Fruit fly (Drosophila melanogaster) whole organism, larva: ENCODE results near the gene Sulf1.

Experiments
- noc ChIP-seq: fragments of 200-800 bp; sonication (Bioruptor generic); optimal IDR thresholded peaks from 3 replicates; lab custom pipeline; 2019; ENCODE audit warnings: missing biosample characterization, mild to moderate bottlenecking, missing genetic modification characterization, moderate library complexity

Sulf1 gene

DNA sequence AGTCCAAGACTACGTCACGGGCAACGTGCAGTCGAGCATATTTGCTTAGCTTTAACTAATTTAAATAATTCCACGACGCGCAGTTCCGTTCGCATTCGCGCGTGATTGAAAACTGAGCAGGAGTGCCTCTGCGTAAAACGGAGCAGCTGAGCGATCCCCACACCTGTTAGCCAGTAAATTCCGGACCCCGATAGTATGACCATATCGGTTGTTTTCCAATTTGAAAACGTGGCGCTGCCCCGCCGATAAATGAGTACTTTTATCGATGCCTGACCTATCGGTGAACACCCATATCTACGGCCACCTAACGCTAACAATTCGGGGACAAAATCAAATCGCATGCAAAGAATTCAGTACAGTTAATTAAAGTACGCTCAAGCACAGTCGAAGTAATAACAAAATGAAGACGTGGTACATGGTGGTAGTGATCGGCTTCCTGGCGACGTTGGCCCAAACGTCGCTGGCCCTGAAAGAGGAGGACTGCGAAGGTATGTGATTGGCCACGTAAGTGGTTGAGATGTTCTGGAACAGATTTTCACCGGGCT lies 9.8 kb upstream of the Sulf1 start, which contains the start of the genes CG14879 and Manf:
Gene CG14879 (minus strand): TSS at position 116 of the 545 bp plus-strand sequence.
Gene Manf (plus strand): TSS at position 294 of the 545 bp plus-strand sequence.
- peak; percentile 14 for TF ChIP-seq noc (tag; lab: Kevin White, UChicago)

DNA sequence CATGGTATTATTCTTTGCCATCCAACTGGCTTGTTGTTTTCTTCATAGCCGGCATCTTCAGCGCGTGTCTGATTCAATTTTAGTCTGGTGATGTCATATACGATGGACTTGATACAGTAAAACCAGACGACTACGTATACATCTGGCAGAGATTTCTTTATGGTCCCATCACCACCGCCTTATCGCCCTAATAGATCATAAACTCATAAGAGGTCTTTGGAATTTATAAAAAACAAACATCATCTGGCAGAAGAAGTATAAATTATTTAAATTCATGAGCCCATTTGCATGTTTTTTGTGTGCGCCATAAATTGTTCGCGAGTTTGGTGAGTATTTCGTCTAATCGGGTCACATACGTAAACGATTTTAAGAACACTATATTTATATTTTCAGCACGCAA lies 8.9 kb upstream of the Sulf1 start:
- TF ChIP-seq noc (tag; lab: Kevin White, UChicago), result no peak

DNA sequence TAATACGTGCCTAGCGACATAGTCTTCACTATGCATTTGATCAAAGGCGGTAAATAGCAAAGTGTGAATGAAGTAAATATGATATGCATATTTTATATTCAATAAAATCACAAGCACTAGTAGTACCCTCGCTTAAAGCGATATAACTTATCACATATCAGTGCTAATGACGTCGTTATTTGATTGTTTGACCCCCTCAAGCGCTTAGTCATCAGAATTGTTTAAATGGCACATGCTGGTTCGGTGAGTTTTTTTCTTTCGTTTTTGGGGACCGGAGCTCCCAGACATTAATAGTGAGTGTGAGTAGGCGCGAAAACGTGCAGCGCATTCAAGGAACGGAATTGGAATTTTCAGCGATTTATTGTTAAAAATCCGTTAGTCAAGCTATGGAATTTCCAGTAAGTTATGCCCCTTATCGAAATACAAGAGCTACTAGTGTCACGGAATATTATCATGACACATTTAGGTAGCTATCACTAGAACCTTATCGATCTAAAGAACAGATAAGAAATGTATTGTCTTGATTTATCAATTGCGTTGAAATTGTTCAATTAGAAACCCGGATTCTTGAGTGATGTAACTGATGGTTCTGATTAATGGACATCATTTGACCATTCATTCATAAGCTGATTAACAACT lies 8.4 kb upstream of the Sulf1 start:
- peak; percentile 44 for TF ChIP-seq noc (tag; lab: Kevin White, UChicago)

DNA sequence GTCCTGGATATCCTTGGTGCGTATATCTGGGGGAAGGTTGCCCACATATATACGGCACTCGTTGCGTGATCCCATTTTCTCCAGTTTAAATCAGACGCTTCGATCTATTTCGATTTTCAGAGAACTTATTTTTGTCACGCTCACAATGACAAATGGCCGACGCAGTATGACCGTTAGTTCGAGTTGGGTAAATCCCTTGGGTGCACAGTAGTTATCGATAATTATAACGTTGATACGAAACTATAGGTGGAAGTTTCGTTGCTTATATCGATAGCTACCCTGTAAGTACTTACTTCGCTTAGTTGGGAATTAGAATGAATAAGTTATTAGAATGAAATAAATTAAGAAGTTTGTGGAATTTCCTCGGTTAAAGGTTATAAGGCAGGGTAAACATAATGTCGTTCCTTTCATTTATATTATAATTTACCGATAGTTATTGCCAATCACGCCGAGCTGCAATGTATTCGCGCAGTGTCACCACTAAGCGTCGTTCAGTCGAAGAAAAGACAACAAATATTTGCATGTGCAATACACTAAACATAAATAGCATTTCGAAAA lies 2.5 kb upstream of the Sulf1 start, which contains the start of the genes SF2 and pad:
Gene SF2 (minus strand): TSS at position 172 of the 558 bp plus-strand sequence.
Gene pad (plus strand): TSS at position 502 of the 558 bp plus-strand sequence.
- TF ChIP-seq noc (tag; lab: Kevin White, UChicago), result peak; percentile 86

- TF ChIP-seq noc (tag; lab: Kevin White, UChicago), result no peak
These were observed 1.2 kb upstream of the Sulf1 start for dm6 chr3R:16340610-16341009.

DNA sequence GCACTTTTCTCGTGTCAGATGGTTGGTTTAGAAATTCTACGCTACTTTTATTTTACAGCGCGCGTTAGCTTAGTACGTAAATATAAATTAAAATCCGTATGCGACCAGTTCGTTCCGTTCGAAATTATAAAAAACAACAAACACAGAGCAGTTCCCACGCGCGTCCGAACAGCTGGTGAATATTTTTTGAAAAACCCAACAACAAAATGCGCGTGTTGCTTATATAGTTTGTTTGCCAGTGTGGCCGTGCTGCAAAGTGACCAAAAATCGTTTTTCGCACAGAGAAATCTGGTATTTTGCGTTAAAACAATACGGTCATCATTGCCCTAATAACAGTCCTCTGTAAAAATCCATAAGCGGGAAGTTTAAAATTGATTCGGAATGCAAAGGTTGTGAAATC lies 1.0 kb downstream of the Sulf1 start:
- no peak for TF ChIP-seq noc (tag; lab: Kevin White, UChicago)

dm6 chr3R:16337863-16338262 lies 1.5 kb downstream of the Sulf1 start:
- TF ChIP-seq noc (tag; lab: Kevin White, UChicago), result no peak

DNA sequence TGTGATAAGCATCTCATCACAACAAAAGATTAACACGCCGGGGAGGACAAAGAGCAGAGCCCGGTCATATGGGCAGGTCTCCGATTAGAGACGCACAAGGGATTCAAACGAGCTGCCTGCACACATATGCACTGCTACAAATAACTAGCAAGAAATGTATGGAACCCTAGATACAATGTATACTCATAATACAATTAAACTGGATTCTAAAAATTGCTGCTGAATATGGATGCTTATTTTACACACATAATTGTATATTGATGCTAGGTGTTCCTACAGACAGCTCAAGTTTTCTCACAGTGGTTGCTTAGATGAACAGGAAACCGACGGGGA lies 2.4 kb downstream of the Sulf1 start:
- TF ChIP-seq noc (tag; lab: Kevin White, UChicago), result no peak

DNA sequence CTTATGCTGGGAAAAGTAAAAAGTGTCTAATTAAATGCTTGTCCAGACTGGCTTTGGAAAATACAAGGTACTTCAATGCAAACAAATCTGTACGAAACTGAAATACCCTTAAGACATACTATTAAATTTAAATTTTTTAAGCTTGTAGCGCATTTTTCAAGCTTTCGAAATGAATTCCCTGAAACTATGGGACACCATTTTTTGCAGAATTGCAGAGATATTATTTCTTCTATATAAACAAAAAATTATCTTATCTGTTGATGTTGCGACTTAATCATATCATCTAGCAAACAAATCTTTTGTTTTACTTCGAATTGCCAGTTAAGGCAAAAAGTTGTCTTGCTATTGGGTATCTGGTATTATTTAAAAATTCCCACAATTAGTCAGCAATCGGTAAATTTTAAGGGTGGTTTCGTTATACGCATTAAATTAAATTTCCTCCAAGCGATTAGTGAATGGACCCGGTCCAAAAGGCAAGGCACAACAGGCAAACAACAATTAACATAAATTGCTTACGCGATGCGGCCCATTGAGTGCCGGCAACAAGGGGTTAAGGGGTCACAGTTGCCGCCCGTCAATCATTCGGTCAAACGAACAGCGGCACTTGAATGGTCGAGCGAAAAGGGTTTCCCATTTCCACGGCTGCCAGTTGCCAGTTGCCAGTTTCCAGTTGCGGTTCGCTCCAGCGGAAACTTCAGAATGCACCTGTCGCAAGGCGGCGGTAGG lies 2.9 kb downstream of the Sulf1 start:
- TF ChIP-seq noc (tag; lab: Kevin White, UChicago), result no peak

DNA sequence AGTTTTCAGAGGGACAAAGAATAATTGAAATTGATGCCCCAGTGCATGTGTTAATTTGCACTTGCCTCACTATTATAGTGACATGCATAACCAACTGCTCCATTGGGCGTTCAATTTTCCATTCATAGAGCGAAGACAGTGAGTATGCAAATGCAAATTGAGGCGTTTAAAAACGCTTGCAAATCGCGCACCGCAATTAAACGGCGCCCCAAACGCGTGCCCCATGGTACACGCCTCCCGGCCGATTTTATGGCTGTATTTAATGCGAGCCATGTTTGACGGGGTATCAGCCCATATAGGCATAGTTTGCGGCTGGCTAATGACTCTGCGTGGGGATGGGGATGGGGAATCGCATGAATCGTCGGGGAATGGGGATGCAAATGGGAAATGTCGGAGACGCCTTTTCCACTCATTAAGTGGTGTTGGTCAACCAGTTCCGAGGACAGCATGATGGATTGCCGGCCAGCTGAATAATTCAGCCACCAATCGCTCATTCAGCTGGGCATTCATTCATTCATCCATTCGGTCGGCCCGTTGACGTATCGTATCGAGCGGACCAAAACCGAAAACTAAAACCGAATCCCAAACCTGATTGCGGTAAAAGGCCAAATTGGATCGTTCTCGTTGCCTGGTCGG lies 3.8 kb downstream of the Sulf1 start:
- TF ChIP-seq noc (tag; lab: Kevin White, UChicago), result no peak

dm6 chr3R:16334797-16335196 lies 4.6 kb downstream of the Sulf1 start:
- no peak for TF ChIP-seq noc (tag; lab: Kevin White, UChicago)

DNA sequence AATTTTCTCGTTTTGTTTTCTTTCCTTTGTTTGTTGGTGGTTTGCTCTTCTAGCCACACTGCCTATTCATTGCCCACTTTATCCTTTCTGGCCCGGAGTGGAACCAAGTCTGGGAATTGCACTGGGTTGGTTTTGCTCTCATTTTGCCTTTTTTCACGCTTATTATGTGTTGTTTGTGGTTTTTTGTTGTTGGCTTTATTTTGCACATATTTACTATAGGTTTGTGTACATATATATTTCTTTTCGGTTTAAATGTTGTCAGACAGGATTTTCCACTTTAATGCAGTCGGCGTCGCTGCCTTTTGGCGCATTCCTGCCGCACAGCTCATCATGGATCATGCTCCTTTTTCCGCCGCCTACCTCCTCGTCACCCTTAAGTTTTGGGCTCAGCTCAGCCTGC lies 5.0 kb downstream of the Sulf1 start:
- TF ChIP-seq noc (tag; lab: Kevin White, UChicago), result no peak

DNA sequence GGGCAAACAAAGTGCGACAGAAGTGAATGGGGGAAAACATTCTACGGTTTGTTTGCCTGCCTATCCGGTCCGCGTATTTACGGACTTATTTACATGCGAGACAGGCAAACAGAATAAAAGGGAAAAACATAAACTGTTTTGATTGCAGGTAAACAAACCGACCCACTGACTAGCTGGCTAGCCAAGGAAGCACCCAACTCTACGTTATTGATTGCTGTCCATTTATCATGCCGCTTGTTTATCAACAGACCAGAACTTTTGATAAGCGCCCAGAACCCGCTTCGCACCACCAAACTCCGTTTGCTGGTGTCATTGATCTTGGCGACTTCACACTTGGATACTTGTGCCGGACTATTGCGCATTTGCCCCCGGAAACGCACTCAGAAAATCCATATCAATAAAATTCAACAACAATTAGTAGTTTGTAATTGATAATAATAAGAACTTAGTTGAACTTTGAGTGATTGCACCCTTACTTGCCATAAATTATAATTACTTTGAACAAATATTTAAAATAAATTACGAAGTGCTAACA lies 7.5 kb downstream of the Sulf1 start:
- peak; percentile 25 for TF ChIP-seq noc (tag; lab: Kevin White, UChicago)

dm6 chr3R:16329797-16330196 lies 9.6 kb downstream of the Sulf1 start:
- no peak for TF ChIP-seq noc (tag; lab: Kevin White, UChicago)

dm6 chr3R:16327549-16327948 lies 11.8 kb downstream of the Sulf1 start, which contains the start of gene CG17930:
CG17930 (plus strand) TSS chr3R:16327849.
- no peak for TF ChIP-seq noc (tag; lab: Kevin White, UChicago)
